Fruit fly (Drosophila melanogaster): ENCODE data around the gene Dph5.

The Dph5 gene

dm6 chr3R:22557100-22557741, 25.8 kb downstream of the Dph5 start:
- TF ChIP-seq usp (GFP tag; optimal IDR thresholded peaks at IDR 0.05) (no peak), pan (optimal IDR thresholded peaks at IDR 0.05) (no peak), EcR (GFP tag; optimal IDR thresholded peaks at IDR 0.05) (no peak), psq (optimal IDR thresholded peaks at IDR 0.05) (no peak), CG8478 (optimal IDR thresholded peaks at IDR 0.05) (no peak), Dll (optimal IDR thresholded peaks at IDR 0.05) (no peak)

- TF ChIP-seq CG8478 (optimal IDR thresholded peaks at IDR 0.05) (no peak), EcR (GFP tag; optimal IDR thresholded peaks at IDR 0.05) (no peak), psq (optimal IDR thresholded peaks at IDR 0.05) (no peak), pan (optimal IDR thresholded peaks at IDR 0.05) (no peak), Dll (optimal IDR thresholded peaks at IDR 0.05) (no peak), usp (GFP tag; optimal IDR thresholded peaks at IDR 0.05) (no peak)
Observed at dm6 chr3R:22552686-22553085, 30.3 kb downstream of the Dph5 start.

- TF ChIP-seq pan (optimal IDR thresholded peaks at IDR 0.05) (no peak), CG8478 (optimal IDR thresholded peaks at IDR 0.05) (no peak), EcR (GFP tag; optimal IDR thresholded peaks at IDR 0.05) (no peak)
Observed at dm6 chr3R:22550306-22550812, 32.7 kb downstream of the Dph5 start, which contains the start of gene bond. Gene bond (plus strand): TSS chr3R:22550680.

dm6 chr3R:22547585-22548022, 35.4 kb downstream of the Dph5 start, which contains the start of gene AdipoR:
Gene AdipoR (minus strand): TSS chr3R:22547846.
- TF ChIP-seq EcR (GFP tag; optimal IDR thresholded peaks at IDR 0.05) (no peak), psq (optimal IDR thresholded peaks at IDR 0.05) (no peak), Dll (optimal IDR thresholded peaks at IDR 0.05) (no peak), pan (optimal IDR thresholded peaks at IDR 0.05) (no peak), CG8478 (optimal IDR thresholded peaks at IDR 0.05) (no peak), usp (GFP tag; optimal IDR thresholded peaks at IDR 0.05) (no peak)

- no peak for TF ChIP-seq psq (optimal IDR thresholded peaks at IDR 0.05)
- TF ChIP-seq Dll (optimal IDR thresholded peaks at IDR 0.05), result no peak
- no peak for TF ChIP-seq CG8478 (optimal IDR thresholded peaks at IDR 0.05)
- no peak for TF ChIP-seq pan (optimal IDR thresholded peaks at IDR 0.05)
- no peak for TF ChIP-seq EcR (GFP tag; optimal IDR thresholded peaks at IDR 0.05)
- TF ChIP-seq usp (GFP tag; optimal IDR thresholded peaks at IDR 0.05), result no peak
Observed at dm6 chr3R:22546017-22546416, 37.0 kb downstream of the Dph5 start.

dm6 chr3R:22542773-22543411, 40.1 kb downstream of the Dph5 start:
- TF ChIP-seq Dll (optimal IDR thresholded peaks at IDR 0.05), result no peak
- TF ChIP-seq CG8478 (optimal IDR thresholded peaks at IDR 0.05), result no peak
- no peak for TF ChIP-seq psq (optimal IDR thresholded peaks at IDR 0.05)
- no peak for TF ChIP-seq EcR (GFP tag; optimal IDR thresholded peaks at IDR 0.05)
- no peak for TF ChIP-seq usp (GFP tag; optimal IDR thresholded peaks at IDR 0.05)
- no peak for TF ChIP-seq pan (optimal IDR thresholded peaks at IDR 0.05)

dm6 chr3R:22540686-22541085, 42.3 kb downstream of the Dph5 start:
- TF ChIP-seq usp (GFP tag; optimal IDR thresholded peaks at IDR 0.05), result no peak
- TF ChIP-seq psq (optimal IDR thresholded peaks at IDR 0.05), result no peak
- TF ChIP-seq pan (optimal IDR thresholded peaks at IDR 0.05), result no peak
- TF ChIP-seq EcR (GFP tag; optimal IDR thresholded peaks at IDR 0.05), result no peak
- no peak for TF ChIP-seq CG8478 (optimal IDR thresholded peaks at IDR 0.05)
- no peak for TF ChIP-seq Dll (optimal IDR thresholded peaks at IDR 0.05)

- no peak for TF ChIP-seq Dll (optimal IDR thresholded peaks at IDR 0.05)
- no peak for TF ChIP-seq CG8478 (optimal IDR thresholded peaks at IDR 0.05)
- TF ChIP-seq EcR (GFP tag; optimal IDR thresholded peaks at IDR 0.05), result no peak
- TF ChIP-seq pan (optimal IDR thresholded peaks at IDR 0.05), result no peak
- TF ChIP-seq psq (optimal IDR thresholded peaks at IDR 0.05), result no peak
- TF ChIP-seq usp (GFP tag; optimal IDR thresholded peaks at IDR 0.05), result no peak
Observed at dm6 chr3R:22539762-22540161, 43.3 kb downstream of the Dph5 start, which contains the start of gene CG5326. Gene CG5326 (minus strand): TSS chr3R:22539919.

dm6 chr3R:22538877-22539276, 44.1 kb downstream of the Dph5 start:
- TF ChIP-seq EcR (GFP tag; optimal IDR thresholded peaks at IDR 0.05), result no peak
- TF ChIP-seq pan (optimal IDR thresholded peaks at IDR 0.05), result no peak
- TF ChIP-seq CG8478 (optimal IDR thresholded peaks at IDR 0.05), result no peak
- TF ChIP-seq psq (optimal IDR thresholded peaks at IDR 0.05), result no peak
- no peak for TF ChIP-seq usp (GFP tag; optimal IDR thresholded peaks at IDR 0.05)
- TF ChIP-seq Dll (optimal IDR thresholded peaks at IDR 0.05), result no peak

dm6 chr3R:22536504-22537423, 46.3 kb downstream of the Dph5 start:
- TF ChIP-seq psq (optimal IDR thresholded peaks at IDR 0.05) (no peak), Dll (optimal IDR thresholded peaks at IDR 0.05) (no peak), CG8478 (optimal IDR thresholded peaks at IDR 0.05) (no peak)

- TF ChIP-seq CG8478 (optimal IDR thresholded peaks at IDR 0.05), result no peak
- TF ChIP-seq EcR (GFP tag; optimal IDR thresholded peaks at IDR 0.05), result no peak
- TF ChIP-seq Dll (optimal IDR thresholded peaks at IDR 0.05), result no peak
- TF ChIP-seq pan (optimal IDR thresholded peaks at IDR 0.05), result no peak
- TF ChIP-seq psq (optimal IDR thresholded peaks at IDR 0.05), result no peak
- TF ChIP-seq usp (GFP tag; optimal IDR thresholded peaks at IDR 0.05), result no peak
Observed at dm6 chr3R:22535945-22536344, 47.1 kb downstream of the Dph5 start.

Data from whole organism.